Worm (Caenorhabditis elegans): ENCODE measurements around the gene mab-3.
A peak's percentile ranks its signal among the peaks of the same experiment; 100 is the strongest.

The mab-3 gene

DNA sequence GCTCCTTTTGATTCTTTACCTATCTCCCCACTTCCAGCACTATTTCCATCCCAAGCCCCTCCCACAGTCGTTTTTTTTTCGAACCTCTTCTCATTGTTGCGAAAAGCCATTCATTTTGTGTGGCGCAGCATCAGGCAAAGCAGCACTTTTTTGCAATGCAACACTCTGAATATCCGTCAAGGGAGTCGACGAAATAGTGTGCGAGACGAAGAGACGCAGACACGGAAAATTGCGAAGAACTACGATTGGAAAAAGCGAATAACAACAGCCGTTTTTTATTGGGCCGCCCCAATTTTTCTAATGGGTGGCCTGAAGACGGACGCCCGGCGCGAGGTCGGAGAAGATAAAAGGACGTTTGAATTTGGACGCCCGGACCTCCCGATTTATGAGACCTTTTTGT, 2.1 kb upstream of the mab-3 start:
- TF ChIP-seq pax-3 (tag; optimal IDR thresholded peaks at IDR 0.05) (no peak), efl-1 (optimal IDR thresholded peaks at IDR 0.05) (no peak), efl-1 (GFP tag; optimal IDR thresholded peaks at IDR 0.05 in 1 of 2) (peak in 1 of 2 experiments; percentile 12), egl-27 (tag; optimal IDR thresholded peaks at IDR 0.05) (no peak), grh-1 (GFP tag; IDR thresholded peaks at IDR 0.05) (no peak), lin-14 (GFP tag; optimal IDR thresholded peaks at IDR 0.05) (peak; percentile 46), nhr-77 (tag; optimal IDR thresholded peaks at IDR 0.05) (no peak), swsn-7 (tag; optimal IDR thresholded peaks at IDR 0.05) (no peak)

DNA sequence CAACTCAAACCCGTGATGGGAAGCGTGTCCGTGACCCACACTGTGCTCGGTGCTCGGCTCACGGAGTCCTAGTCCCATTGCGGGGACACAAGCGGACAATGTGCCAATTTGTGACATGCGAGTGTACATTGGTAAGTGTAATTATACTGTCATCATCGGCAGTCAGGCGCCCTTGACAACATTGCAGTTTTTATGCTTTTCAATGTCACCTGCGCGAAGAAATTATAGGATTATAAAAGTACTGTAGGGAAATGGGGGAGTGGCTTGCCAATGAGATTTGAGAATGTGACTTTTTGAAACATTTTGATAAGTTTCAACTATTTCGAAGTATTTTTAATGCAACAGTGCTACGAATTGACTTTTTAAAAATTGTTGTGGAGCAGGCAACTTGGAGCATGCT, 3.8 kb downstream of the mab-3 start:
- no peak for TF ChIP-seq lin-13 (GFP tag; optimal IDR thresholded peaks at IDR 0.05)
- TF ChIP-seq nhr-76 (tag; optimal IDR thresholded peaks at IDR 0.05), result no peak
- TF ChIP-seq pax-3 (tag; optimal IDR thresholded peaks at IDR 0.05), result no peak
- TF ChIP-seq lir-3 (tag; optimal IDR thresholded peaks at IDR 0.05; ENCODE audit: poor library complexity), result no peak
- no peak for TF ChIP-seq unc-130 (tag; optimal IDR thresholded peaks at IDR 0.05)
- TF ChIP-seq mef-2 (tag; optimal IDR thresholded peaks at IDR 0.05), result no peak
- no peak for TF ChIP-seq ztf-4 (tag; optimal IDR thresholded peaks at IDR 0.05)
- TF ChIP-seq fos-1 (tag; optimal IDR thresholded peaks at IDR 0.05), result no peak
- TF ChIP-seq irx-1 (tag; optimal IDR thresholded peaks at IDR 0.05), result no peak
- no peak for TF ChIP-seq lin-14 (GFP tag; optimal IDR thresholded peaks at IDR 0.05)
- no peak for TF ChIP-seq fkh-8 (tag; optimal IDR thresholded peaks at IDR 0.05)
- no peak for TF ChIP-seq sup-37 (GFP tag; optimal IDR thresholded peaks at IDR 0.05)
- no peak for TF ChIP-seq swsn-7 (tag; optimal IDR thresholded peaks at IDR 0.05)
- no peak for TF ChIP-seq snpc-4 (tag; optimal IDR thresholded peaks at IDR 0.05)
- no peak for TF ChIP-seq aha-1 (tag; optimal IDR thresholded peaks at IDR 0.05)

- peak; percentile 51 for TF ChIP-seq elt-2 (tag; optimal IDR thresholded peaks at IDR 0.05)
- TF ChIP-seq hlh-4 (tag; optimal IDR thresholded peaks at IDR 0.05), result no peak
- TF ChIP-seq irx-1 (tag; optimal IDR thresholded peaks at IDR 0.05), result no peak
- TF ChIP-seq zip-4 (GFP tag; optimal IDR thresholded peaks at IDR 0.05), result no peak
- TF ChIP-seq ceh-88 (GFP tag; IDR thresholded peaks at IDR 0.05), result no peak
- TF ChIP-seq efl-1 (optimal IDR thresholded peaks at IDR 0.05), result no peak
- TF ChIP-seq efl-1 (GFP tag; optimal IDR thresholded peaks at IDR 0.05 in 1 of 2), result peak in 1 of 2 experiments; percentile 85
- peak; percentile 6 for TF ChIP-seq lin-14 (GFP tag; optimal IDR thresholded peaks at IDR 0.05)
Observed at ce11 chrII:9738820-9739219, 6.9 kb downstream of the mab-3 start.

DNA sequence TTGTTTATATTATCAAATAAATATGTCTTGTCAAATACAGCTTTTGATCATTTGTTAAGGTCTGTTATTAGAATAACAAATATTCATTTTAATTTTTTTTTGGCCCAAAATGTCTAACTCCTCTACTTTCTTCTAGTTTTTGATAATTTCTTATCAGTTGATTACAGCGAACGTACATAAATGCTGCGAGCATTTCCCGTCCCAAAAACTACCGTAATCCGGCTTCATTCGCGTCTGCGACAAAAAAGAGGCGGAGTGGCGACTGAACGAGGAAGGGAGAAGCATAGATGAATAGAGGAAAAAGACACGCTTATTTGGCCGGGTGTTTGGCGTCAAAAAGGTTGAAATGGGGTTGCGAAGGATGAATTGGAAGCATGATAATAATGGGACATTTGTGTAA, 8.6 kb downstream of the mab-3 start:
- TF ChIP-seq aha-1 (tag; optimal IDR thresholded peaks at IDR 0.05), result no peak
- no peak for TF ChIP-seq egl-27 (tag; optimal IDR thresholded peaks at IDR 0.05)
- TF ChIP-seq lsy-2 (tag; optimal IDR thresholded peaks at IDR 0.05), result peak in 1 of 2 experiments; percentile 53
- no peak for TF ChIP-seq nhr-85 (tag)
- no peak for TF ChIP-seq ceh-63 (GFP tag; optimal IDR thresholded peaks at IDR 0.05)
- TF ChIP-seq elt-2 (tag; optimal IDR thresholded peaks at IDR 0.05), result peak; percentile 14
- TF ChIP-seq lin-39 (tag; optimal IDR thresholded peaks at IDR 0.05), result no peak
- TF ChIP-seq lin-15B (tag; optimal IDR thresholded peaks at IDR 0.05), result no peak
- no peak for TF ChIP-seq Y116A8C.19 (tag; optimal IDR thresholded peaks at IDR 0.05; ENCODE audit: borderline replicate concordance)
- no peak for TF ChIP-seq efl-3 (GFP tag; optimal IDR thresholded peaks at IDR 0.05)
- no peak for TF ChIP-seq nhr-20 (tag; optimal IDR thresholded peaks at IDR 0.05)
- no peak for TF ChIP-seq nhr-11 (tag; optimal IDR thresholded peaks at IDR 0.05)
- TF ChIP-seq nhr-90 (tag; optimal IDR thresholded peaks at IDR 0.05; ENCODE audit: poor library complexity), result no peak
- TF ChIP-seq efl-1 (optimal IDR thresholded peaks at IDR 0.05), result no peak
- TF ChIP-seq efl-1 (GFP tag; optimal IDR thresholded peaks at IDR 0.05 in 1 of 2), result peak in 1 of 2 experiments; percentile 46

DNA sequence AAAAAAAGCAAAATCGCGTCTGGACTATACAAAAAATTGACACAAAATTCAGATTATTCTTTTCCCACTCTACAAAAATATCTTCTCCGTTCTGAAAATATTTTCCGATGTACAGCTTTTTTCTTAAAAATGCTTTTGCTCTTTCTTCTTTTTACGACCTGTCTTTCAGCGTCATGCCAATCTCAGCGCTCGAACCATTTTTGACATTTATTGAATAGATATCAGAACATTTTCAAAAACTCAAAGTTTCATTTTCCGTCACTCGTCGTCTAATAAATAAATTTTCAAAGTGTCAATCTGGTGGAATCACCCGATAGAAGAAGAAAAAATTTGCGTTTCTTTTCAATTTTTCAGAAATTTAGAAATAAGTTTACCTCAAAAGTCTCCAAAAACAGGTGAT, 9.5 kb downstream of the mab-3 start:
- TF ChIP-seq alr-1 (tag; optimal IDR thresholded peaks at IDR 0.05; ENCODE audit: borderline replicate concordance), result no peak
- no peak for TF ChIP-seq fkh-4 (tag; optimal IDR thresholded peaks at IDR 0.05; ENCODE audit: borderline replicate concordance)
- TF ChIP-seq blmp-1 (tag; optimal IDR thresholded peaks at IDR 0.05), result no peak
- TF ChIP-seq tlp-1 (tag; optimal IDR thresholded peaks at IDR 0.05), result no peak
- no peak for TF ChIP-seq unc-62 (GFP tag; optimal IDR thresholded peaks at IDR 0.05)
- TF ChIP-seq nhr-11 (tag; optimal IDR thresholded peaks at IDR 0.05), result no peak
- TF ChIP-seq nhr-71 (tag; optimal IDR thresholded peaks at IDR 0.05), result no peak
- TF ChIP-seq swsn-7 (tag; optimal IDR thresholded peaks at IDR 0.05), result no peak
- TF ChIP-seq lin-39 (tag; optimal IDR thresholded peaks at IDR 0.05), result no peak
- no peak for TF ChIP-seq vab-15 (tag; optimal IDR thresholded peaks at IDR 0.05)
- no peak for TF ChIP-seq unc-130 (tag; optimal IDR thresholded peaks at IDR 0.05)
- no peak for TF ChIP-seq nhr-84 (tag; optimal IDR thresholded peaks at IDR 0.05)
- TF ChIP-seq pax-3 (tag; optimal IDR thresholded peaks at IDR 0.05), result no peak
- TF ChIP-seq fos-1 (tag; optimal IDR thresholded peaks at IDR 0.05), result no peak
- no peak for TF ChIP-seq ceh-88 (GFP tag; IDR thresholded peaks at IDR 0.05)
- TF ChIP-seq egl-13 (tag; optimal IDR thresholded peaks at IDR 0.05), result no peak
- TF ChIP-seq skn-1 (tag; optimal IDR thresholded peaks at IDR 0.05), result no peak
- no peak for TF ChIP-seq ztf-4 (tag; optimal IDR thresholded peaks at IDR 0.05)
- TF ChIP-seq nhr-76 (tag; optimal IDR thresholded peaks at IDR 0.05), result no peak
